Fruit fly (Drosophila melanogaster) whole organism, wandering third instar larva: ENCODE data around the gene NANS.

Experiments
- Abd-B ChIP-seq: fragments of >200 bp; optimal IDR thresholded peaks from 2 replicates; lab custom pipeline; 2017; ENCODE audit warnings: missing biosample characterization, missing genetic modification characterization
- CG32264 ChIP-seq: fragments of 200-800 bp; sonication (Bioruptor generic); optimal IDR thresholded peaks from 2 replicates; lab custom pipeline; 2016; ENCODE audit warnings: missing biosample characterization, missing genetic modification characterization
- CG9705 ChIP-seq: fragments of 200-800 bp; sonication (Bioruptor generic); optimal IDR thresholded peaks from 2 replicates; lab custom pipeline; 2018; ENCODE audit warnings: missing biosample characterization, mild to moderate bottlenecking, missing genetic modification characterization
- CrebA ChIP-seq: fragments of 200-800 bp; sonication (Bioruptor generic); optimal IDR thresholded peaks from 2 replicates; lab custom pipeline; 2016; ENCODE audit warnings: missing biosample characterization, mild to moderate bottlenecking, missing genetic modification characterization, borderline replicate concordance
- Dfd ChIP-seq: fragments of >200 bp; optimal IDR thresholded peaks from 2 replicates; lab custom pipeline; 2017; ENCODE audit warnings: missing biosample characterization, missing genetic modification characterization
- Dif ChIP-seq: fragments of 200-275, 200-300 bp; sonication (Bioruptor generic); optimal IDR thresholded peaks from 2 replicates; lab custom pipeline; 2018; ENCODE audit warnings: missing biosample characterization, missing genetic modification characterization; ENCODE audit not compliant: partially characterized antibody
- GATAd ChIP-seq: sonication (Bioruptor generic); optimal IDR thresholded peaks from 2 replicates; lab custom pipeline; 2016; ENCODE audit warnings: missing biosample characterization, missing genetic modification characterization
- HLH106 ChIP-seq: fragments of 200-800 bp; optimal IDR thresholded peaks from 3 replicates; lab custom pipeline; 2019; ENCODE audit warnings: missing biosample characterization, mild to moderate bottlenecking, missing genetic modification characterization, moderate library complexity
- Hnf4 ChIP-seq: fragments of 200-800 bp; sonication (Bioruptor generic); optimal IDR thresholded peaks from 2 replicates; lab custom pipeline; 2016; ENCODE audit warnings: missing biosample characterization, mild to moderate bottlenecking, missing genetic modification characterization
- Hr78 ChIP-seq: fragments of >200 bp; optimal IDR thresholded peaks from 2 replicates; lab custom pipeline; 2017; ENCODE audit warnings: missing biosample characterization, missing genetic modification characterization
- Hr83 ChIP-seq: fragments of 200-300 bp; sonication (Bioruptor generic); optimal IDR thresholded peaks from 2 replicates; lab custom pipeline; 2016; ENCODE audit warnings: missing biosample characterization, mild to moderate bottlenecking, missing genetic modification characterization, moderate library complexity; ENCODE audit not compliant: poor library complexity, severe bottlenecking
- Jra ChIP-seq: sonication (Bioruptor generic); optimal IDR thresholded peaks from 2 replicates; lab custom pipeline; 2016; ENCODE audit warnings: missing biosample characterization, missing genetic modification characterization
- Mio ChIP-seq: sonication (Bioruptor generic); optimal IDR thresholded peaks from 2 replicates; lab custom pipeline; 2016; ENCODE audit warnings: missing biosample characterization, missing genetic modification characterization
- Myc ChIP-seq: fragments of >200 bp; optimal IDR thresholded peaks from 2 replicates; lab custom pipeline; 2017
- N ChIP-seq: fragments of >200 bp; optimal IDR thresholded peaks from 2 replicates; lab custom pipeline; 2018; ENCODE audit warnings: missing biosample characterization, missing external identifiers, missing genetic modification characterization
- OdsH ChIP-seq: fragments of 200-800 bp; sonication (Bioruptor generic); optimal IDR thresholded peaks from 2 replicates; lab custom pipeline; 2016; ENCODE audit warnings: missing biosample characterization, mild to moderate bottlenecking, missing genetic modification characterization
- Rel ChIP-seq, 2 experiments: fragments of 200-800 bp; sonication (Bioruptor generic) in 1 of 2; optimal IDR thresholded peaks; 2 replicates in 1 of 2; 3 replicates in 1 of 2; lab custom pipeline; 2016 to 2019; ENCODE audit warnings: mild to moderate bottlenecking in 2 of 2, missing biosample characterization in 2 of 2, missing genetic modification characterization in 2 of 2, moderate library complexity in 1 of 2
- Sp1 ChIP-seq: fragments of 200-800 bp; sonication (Bioruptor generic); optimal IDR thresholded peaks from 3 replicates; lab custom pipeline; 2019; ENCODE audit warnings: missing biosample characterization, mild to moderate bottlenecking, missing genetic modification characterization, moderate library complexity
- Vsx2 ChIP-seq: fragments of 200-300, 225-300 bp; sonication (Bioruptor generic); optimal IDR thresholded peaks from 2 replicates; lab custom pipeline; 2018; ENCODE audit warnings: missing biosample characterization, missing genetic modification characterization; ENCODE audit not compliant: partially characterized antibody
- br ChIP-seq: fragments of 200-800 bp; sonication (Bioruptor generic); optimal IDR thresholded peaks from 2 replicates; lab custom pipeline; 2016; ENCODE audit warnings: missing biosample characterization, missing genetic modification characterization
- brk ChIP-seq: fragments of 200-800 bp; sonication (Bioruptor generic); optimal IDR thresholded peaks from 2 replicates; lab custom pipeline; 2016; ENCODE audit warnings: missing biosample characterization, mild to moderate bottlenecking, missing genetic modification characterization
- dl ChIP-seq, 2 experiments: fragments of 175-275, 200-275 bp in 1 of 2; fragments of 200-275 bp in 1 of 2; sonication (Bioruptor generic); optimal IDR thresholded peaks; lab custom pipeline; 2018; ENCODE audit warnings: mild to moderate bottlenecking in 2 of 2, missing biosample characterization in 2 of 2, missing genetic modification characterization in 2 of 2, moderate library complexity in 2 of 2; ENCODE audit not compliant: partially characterized antibody in 2 of 2, insufficient read depth in 1 of 2
- dmrt93B ChIP-seq: fragments of 200-800 bp; sonication (Bioruptor generic); optimal IDR thresholded peaks from 2 replicates; lab custom pipeline; 2018; ENCODE audit warnings: missing biosample characterization, mild to moderate bottlenecking, missing genetic modification characterization
- dsf ChIP-seq: sonication (Bioruptor generic); optimal IDR thresholded peaks from 2 replicates; lab custom pipeline; 2016; ENCODE audit warnings: missing biosample characterization, missing genetic modification characterization, borderline replicate concordance
- ey ChIP-seq: fragments of 200-800 bp; sonication (Bioruptor generic); optimal IDR thresholded peaks from 2 replicates; lab custom pipeline; 2016; ENCODE audit warnings: missing biosample characterization, missing genetic modification characterization
- foxo ChIP-seq, 2 experiments: fragments of 200-800 bp; sonication (Bioruptor generic); optimal IDR thresholded peaks; 2 replicates in 1 of 2; 3 replicates in 1 of 2; lab custom pipeline; 2016 to 2017; ENCODE audit warnings: missing biosample characterization in 2 of 2, missing genetic modification characterization in 2 of 2
- fru ChIP-seq: fragments of 200-800 bp; sonication (Bioruptor generic); optimal IDR thresholded peaks from 3 replicates; lab custom pipeline; 2016; ENCODE audit warnings: missing biosample characterization, mild to moderate bottlenecking, missing genetic modification characterization
- h ChIP-seq: fragments of 200-800 bp; sonication (Bioruptor generic); optimal IDR thresholded peaks from 3 replicates; lab custom pipeline; 2016; ENCODE audit warnings: missing biosample characterization, mild to moderate bottlenecking, missing genetic modification characterization
- jim ChIP-seq: fragments of 175-275, 200-325 bp; sonication (Bioruptor generic); optimal IDR thresholded peaks from 2 replicates; lab custom pipeline; 2016; ENCODE audit warnings: missing biosample characterization, mild to moderate bottlenecking, missing genetic modification characterization
- lola ChIP-seq: fragments of >200 bp; optimal IDR thresholded peaks from 2 replicates; lab custom pipeline; 2017; ENCODE audit warnings: missing biosample characterization, missing genetic modification characterization
- pan ChIP-seq: fragments of >200 bp; optimal IDR thresholded peaks from 2 replicates; lab custom pipeline; 2017
- psq ChIP-seq: fragments of 200-800 bp; sonication (Bioruptor generic); optimal IDR thresholded peaks from 3 replicates; lab custom pipeline; 2017; ENCODE audit warnings: missing biosample characterization, mild to moderate bottlenecking, missing genetic modification characterization, moderate library complexity
- rgr ChIP-seq: fragments of 200-800 bp; sonication (Bioruptor generic); optimal IDR thresholded peaks from 3 replicates; lab custom pipeline; 2016; ENCODE audit warnings: missing biosample characterization, mild to moderate bottlenecking, missing genetic modification characterization
- sage ChIP-seq: fragments of 200-800 bp; sonication (Bioruptor generic); optimal IDR thresholded peaks from 2 replicates; lab custom pipeline; 2016; ENCODE audit warnings: missing biosample characterization, mild to moderate bottlenecking, missing genetic modification characterization
- sv ChIP-seq: fragments of 200-800 bp; sonication (Bioruptor generic); optimal IDR thresholded peaks from 3 replicates; lab custom pipeline; 2016; ENCODE audit warnings: missing biosample characterization, missing genetic modification characterization
- tai ChIP-seq: sonication (Bioruptor generic); optimal IDR thresholded peaks from 2 replicates; lab custom pipeline; 2016; ENCODE audit warnings: missing biosample characterization, missing genetic modification characterization
- usp ChIP-seq: fragments of >200 bp; optimal IDR thresholded peaks from 2 replicates; lab custom pipeline; 2017; ENCODE audit warnings: missing biosample characterization, missing genetic modification characterization
- woc ChIP-seq: sonication (Bioruptor generic); optimal IDR thresholded peaks from 2 replicates; lab custom pipeline; 2016; ENCODE audit warnings: missing biosample characterization, mild to moderate bottlenecking, missing genetic modification characterization

NANS gene

DNA sequence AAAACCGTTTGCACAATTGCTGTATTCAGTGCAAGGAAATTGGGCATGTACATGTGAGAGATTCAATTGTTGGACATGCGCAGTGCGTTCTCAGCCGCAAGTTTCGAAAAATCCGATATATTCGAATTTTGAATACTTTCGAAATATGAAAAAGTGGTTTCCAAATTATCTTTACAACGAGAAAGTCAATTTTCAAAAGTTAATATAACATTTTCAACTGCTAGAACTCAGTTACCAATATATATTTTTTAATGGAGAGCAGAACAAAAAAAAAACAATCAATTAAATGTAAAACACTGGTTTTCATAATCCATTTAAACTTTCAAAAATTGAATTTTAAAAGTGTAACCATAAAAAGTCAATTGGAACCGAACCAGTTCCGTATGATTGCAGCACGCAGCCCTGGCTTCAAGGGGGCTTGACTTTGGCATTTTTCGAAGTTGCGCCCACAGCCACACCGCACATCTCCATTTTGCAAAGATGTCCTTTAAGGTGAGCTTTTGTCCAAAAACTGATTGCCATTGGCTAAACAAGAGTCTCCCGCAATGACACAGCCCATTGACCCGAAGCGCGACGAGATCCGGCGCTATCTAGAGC, 3.9 kb upstream of the NANS start, which contains the start of the genes Scgbeta and CG17202:
TSS of gene Scgbeta (minus strand) at position 51 of the 597 bp plus-strand sequence.
TSS of gene CG17202 (plus strand) at position 390 of the 597 bp plus-strand sequence.
- TF ChIP-seq Hr83 (GFP tag; lab: Kevin White, UChicago): peak; percentile 56
- TF ChIP-seq ey (GFP tag; lab: Kevin White, UChicago): no peak
- TF ChIP-seq h: no peak
- TF ChIP-seq foxo (GFP tag; optimal IDR thresholded peaks at IDR 0.05; lab: Kevin White, UChicago): no peak

DNA sequence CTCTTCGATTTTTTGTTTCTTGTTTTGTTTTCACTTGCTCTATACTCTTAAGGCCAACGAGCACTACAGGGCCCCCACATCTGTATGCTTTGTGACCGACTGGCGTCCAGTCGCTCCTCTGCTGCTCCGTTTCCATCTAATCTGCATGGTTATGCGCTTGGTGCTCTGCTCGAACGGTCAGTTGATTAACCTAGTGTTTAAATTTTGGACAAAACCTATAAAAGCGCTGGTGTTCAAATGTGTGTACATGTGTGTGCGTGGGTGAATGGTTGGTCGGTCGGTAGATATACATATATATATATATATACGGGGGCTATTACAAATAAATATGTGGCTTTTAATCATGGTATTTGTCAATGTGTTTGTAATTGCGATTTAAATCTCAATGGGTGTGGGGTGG, 2.4 kb upstream of the NANS start:
- TF ChIP-seq rgr (GFP tag; lab: Kevin White, UChicago) (peak; percentile 97), Sp1 (GFP tag; lab: Kevin White, UChicago) (no peak)

DNA sequence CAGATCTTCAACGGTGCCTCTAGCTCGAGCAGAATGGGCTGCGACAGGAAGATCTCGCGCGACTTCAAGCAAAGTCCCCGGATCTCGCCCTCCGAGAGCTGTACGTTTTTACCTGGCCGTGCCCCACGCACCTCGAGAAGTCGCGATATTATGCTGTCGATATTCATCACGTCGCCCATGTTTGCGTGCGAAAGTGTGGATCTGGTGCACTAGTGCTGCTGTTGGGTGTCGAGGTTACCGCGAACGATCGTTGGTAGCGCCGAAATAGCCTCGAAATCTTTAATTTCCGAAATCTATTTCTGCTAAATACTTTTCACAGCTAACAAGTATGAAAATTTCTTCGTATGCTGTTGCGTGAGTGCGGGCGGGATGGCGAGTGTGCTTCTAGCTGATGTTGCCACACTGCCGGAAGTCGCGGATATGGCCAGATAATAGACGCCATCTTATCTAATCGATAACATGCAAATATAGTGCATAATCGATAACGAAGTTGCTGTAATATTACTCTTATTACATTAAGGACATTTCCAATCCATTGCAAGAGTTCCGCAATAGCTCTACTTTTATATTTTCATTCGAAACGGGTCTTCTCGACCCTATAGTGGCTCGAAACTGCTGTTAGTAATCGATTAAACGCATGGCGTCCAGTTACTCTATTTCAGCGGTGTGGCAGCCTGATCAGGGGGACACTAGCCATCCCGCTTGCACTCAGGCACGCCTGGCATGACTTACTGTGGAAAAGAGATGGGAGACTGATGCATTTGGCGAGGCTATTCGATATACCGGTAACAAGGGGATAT, 668 bp upstream of the NANS start, which contains the start of gene Pp1-87B:
TSS of gene Pp1-87B (minus strand) at position 408 of the 800 bp plus-strand sequence.
- TF ChIP-seq sage (GFP tag; lab: Kevin White, UChicago) (no peak), sv (GFP tag; lab: Kevin White, UChicago) (no peak), Vsx2 (GFP tag; lab: Kevin White, UChicago) (no peak), tai (GFP tag; lab: Kevin White, UChicago) (no peak), HLH106 (tag; lab: Kevin White, UChicago) (peak; percentile 24), Hr78 (GFP tag; lab: Kevin White, UChicago) (no peak), lola (GFP tag; lab: Kevin White, UChicago) (no peak), N (no peak), usp (GFP tag; lab: Kevin White, UChicago) (no peak), dmrt93B (GFP tag; lab: Kevin White, UChicago) (no peak), rgr (GFP tag; lab: Kevin White, UChicago) (no peak), psq (GFP tag; lab: Kevin White, UChicago) (peak; percentile 6), CG32264 (GFP tag; lab: Kevin White, UChicago) (no peak), CG9705 (GFP tag; lab: Kevin White, UChicago) (peak; percentile 38), ey (GFP tag; lab: Kevin White, UChicago) (peak; percentile 4), dl (GFP tag; optimal IDR thresholded peaks at IDR 0.05; lab: Kevin White, UChicago; ENCODE audit: insufficient read depth in 1 of 2, partially characterized antibody in 2 of 2) (no peak), Sp1 (GFP tag; lab: Kevin White, UChicago) (peak; percentile 38), dsf (GFP tag; lab: Kevin White, UChicago) (no peak), CrebA (GFP tag; lab: Kevin White, UChicago) (no peak), Myc (lab: Kevin White, UChicago) (peak; percentile 83), Rel (GFP tag; optimal IDR thresholded peaks at IDR 0.05; lab: Kevin White, UChicago) (no peak), Rel (tag; optimal IDR thresholded peaks at IDR 0.05; lab: Kevin White, UChicago) (peak; percentile 28), brk (no peak), pan (no peak), br (GFP tag; lab: Kevin White, UChicago) (no peak), Dfd (no peak), Mio (GFP tag; lab: Kevin White, UChicago) (no peak), Hnf4 (GFP tag; lab: Kevin White, UChicago) (no peak), foxo (GFP tag; optimal IDR thresholded peaks at IDR 0.05; lab: Kevin White, UChicago) (no peak), GATAd (GFP tag; lab: Kevin White, UChicago) (no peak), Dif (GFP tag; lab: Kevin White, UChicago) (no peak), Jra (GFP tag; lab: Kevin White, UChicago) (no peak), jim (no peak), OdsH (GFP tag; lab: Kevin White, UChicago) (no peak), woc (GFP tag; lab: Kevin White, UChicago) (no peak), fru (no peak), h (no peak), Abd-B (GFP tag; lab: Kevin White, UChicago) (no peak), Hr83 (GFP tag; lab: Kevin White, UChicago) (no peak)
